Fruit fly (Drosophila melanogaster) whole organism, embryonic: ENCODE results near the gene CG5381.

Experiments
- BEAF-32 ChIP-seq: fragments of 200-800 bp; sonication (Bioruptor generic); optimal IDR thresholded peaks from 3 replicates; lab custom pipeline; 2017; ENCODE audit warnings: missing biosample characterization, missing genetic modification characterization, mild to moderate bottlenecking, moderate library complexity, missing genetic modification reagents
- CG10543 ChIP-seq: fragments of 200-800 bp; sonication (Bioruptor generic); optimal IDR thresholded peaks from 3 replicates; lab custom pipeline; 2017; ENCODE audit warnings: missing biosample characterization, mild to moderate bottlenecking, missing genetic modification characterization, moderate library complexity
- CG11085 ChIP-seq: fragments of 200-800 bp; sonication (Bioruptor generic); IDR thresholded peaks from 2 replicates; pipeline ENCODE4 v1.3.6; 2022; ENCODE audit warnings: missing biosample characterization, missing genetic modification characterization
- CG12769 ChIP-seq: fragments of 200-800 bp; sonication (Bioruptor generic); optimal IDR thresholded peaks from 2 replicates; lab custom pipeline; 2019; ENCODE audit warnings: missing biosample characterization, mild to moderate bottlenecking, missing genetic modification characterization, moderate library complexity
- CG14710 ChIP-seq: fragments of 200-800 bp; sonication (Bioruptor generic); optimal IDR thresholded peaks from 3 replicates; lab custom pipeline; 2019; ENCODE audit warnings: missing biosample characterization, mild to moderate bottlenecking, missing genetic modification characterization, moderate library complexity
- CG14965 ChIP-seq: fragments of 200-800 bp; sonication (Bioruptor generic); optimal IDR thresholded peaks from 2 replicates; lab custom pipeline; 2016; ENCODE audit warnings: missing biosample characterization, missing genetic modification characterization, borderline replicate concordance
- CG17186 ChIP-seq: fragments of 200-800 bp; sonication (Bioruptor generic); optimal IDR thresholded peaks from 3 replicates; lab custom pipeline; 2017; ENCODE audit warnings: missing biosample characterization, missing genetic modification reagents, missing genetic modification characterization
- CG2202 ChIP-seq: fragments of 200-800 bp; sonication (Bioruptor generic); optimal IDR thresholded peaks from 2 replicates; lab custom pipeline; 2018; ENCODE audit warnings: missing biosample characterization, mild to moderate bottlenecking, missing genetic modification characterization
- CG2678 ChIP-seq: fragments of 200-800 bp; sonication (Bioruptor generic); optimal IDR thresholded peaks from 3 replicates; lab custom pipeline; 2019; ENCODE audit warnings: missing biosample characterization, mild to moderate bottlenecking, missing genetic modification characterization, moderate library complexity
- CG2712 ChIP-seq: fragments of 200-800 bp; optimal IDR thresholded peaks from 3 replicates; lab custom pipeline; 2019; ENCODE audit warnings: missing biosample characterization, mild to moderate bottlenecking, missing genetic modification characterization, moderate library complexity
- CG30431 ChIP-seq: fragments of 200-800 bp; sonication (Bioruptor generic); optimal IDR thresholded peaks from 2 replicates; lab custom pipeline; 2017; ENCODE audit warnings: missing biosample characterization, missing genetic modification characterization
- CG34224 ChIP-seq: fragments of 200-800 bp; sonication (Bioruptor generic); IDR thresholded peaks from 3 replicates; pipeline ENCODE4 v1.3.6; 2022; ENCODE audit warnings: missing biosample characterization, missing genetic modification characterization; ENCODE audit not compliant: partially characterized antibody
- CG6765 ChIP-seq: fragments of 200-800 bp; sonication (Bioruptor generic); optimal IDR thresholded peaks from 3 replicates; lab custom pipeline; 2017; ENCODE audit warnings: missing biosample characterization, mild to moderate bottlenecking, missing genetic modification characterization
- CG6813 ChIP-seq: fragments of 200-800 bp; sonication (Bioruptor generic); optimal IDR thresholded peaks from 2 replicates; lab custom pipeline; 2017; ENCODE audit warnings: missing biosample characterization, missing genetic modification characterization, mild to moderate bottlenecking, moderate library complexity, missing genetic modification reagents
- CG9215 ChIP-seq: fragments of 200-800 bp; sonication (Bioruptor generic); IDR thresholded peaks from 2 replicates; pipeline ENCODE4 v1.3.6; 2022; ENCODE audit warnings: missing biosample characterization, missing genetic modification characterization
- CG9797 ChIP-seq: fragments of 200-800 bp; sonication (Bioruptor generic); optimal IDR thresholded peaks from 3 replicates; lab custom pipeline; 2018; ENCODE audit warnings: missing biosample characterization, mild to moderate bottlenecking, missing genetic modification characterization
- CTCF ChIP-seq: fragments of 200-800 bp; sonication (Bioruptor generic); optimal IDR thresholded peaks from 2 replicates; lab custom pipeline; 2017; ENCODE audit warnings: missing biosample characterization, mild to moderate bottlenecking, missing genetic modification characterization, moderate library complexity
- Dp ChIP-seq: fragments of 200-800 bp; sonication (Bioruptor generic); optimal IDR thresholded peaks from 2 replicates; lab custom pipeline; 2018; ENCODE audit warnings: missing biosample characterization, mild to moderate bottlenecking, missing genetic modification characterization, moderate library complexity
- E2f2 ChIP-seq: fragments of 200-800 bp; sonication (Bioruptor generic); IDR thresholded peaks from 2 replicates; pipeline ENCODE4 v1.3.6; 2022; ENCODE audit warnings: missing biosample characterization, missing genetic modification characterization
- Ets97D ChIP-seq: fragments of 200-800 bp; sonication (Bioruptor generic); optimal IDR thresholded peaks from 3 replicates; lab custom pipeline; 2016; ENCODE audit warnings: missing biosample characterization, missing genetic modification characterization
- Fer2 ChIP-seq: fragments of 200-800 bp; sonication (Bioruptor generic); optimal IDR thresholded peaks from 2 replicates; lab custom pipeline; 2018; ENCODE audit warnings: missing biosample characterization, mild to moderate bottlenecking, missing genetic modification characterization, moderate library complexity
- H15 ChIP-seq: fragments of 200-800 bp; sonication (Bioruptor generic); IDR thresholded peaks from 3 replicates; pipeline ENCODE4 v1.3.6; 2022; ENCODE audit warnings: missing biosample characterization, missing genetic modification characterization
- H2.0 ChIP-seq: fragments of 200-800 bp; sonication (Bioruptor generic); IDR thresholded peaks from 2 replicates; pipeline ENCODE4 v1.3.6; 2022; ENCODE audit warnings: missing biosample characterization, missing genetic modification characterization
- Hr39 ChIP-seq: fragments of >200 bp; optimal IDR thresholded peaks from 2 replicates; lab custom pipeline; 2017
- MBD-R2 ChIP-seq: fragments of 200-800 bp; sonication (Bioruptor generic); IDR thresholded peaks from 2 replicates; pipeline ENCODE4 v1.3.6; 2022; ENCODE audit warnings: missing biosample characterization, missing genetic modification characterization
- Pdp1 ChIP-seq, 2 experiments: fragments of 200-800 bp; sonication (Bioruptor generic); optimal IDR thresholded peaks; 3 replicates each; lab custom pipeline; 2016; ENCODE audit warnings: missing biosample characterization in 2 of 2, missing genetic modification characterization in 2 of 2, mild to moderate bottlenecking in 1 of 2, moderate library complexity in 1 of 2
- Poxn ChIP-seq: fragments of 200-800 bp; sonication (Bioruptor generic); IDR thresholded peaks from 2 replicates; pipeline ENCODE4 v1.3.6; 2022; ENCODE audit warnings: missing biosample characterization, missing genetic modification characterization
- Side ChIP-seq: fragments of 200-800 bp; sonication (Bioruptor generic); optimal IDR thresholded peaks from 2 replicates; lab custom pipeline; 2016; ENCODE audit warnings: missing biosample characterization, missing genetic modification characterization
- Six4 ChIP-seq: fragments of 200-800 bp; sonication (Bioruptor generic); optimal IDR thresholded peaks from 2 replicates; lab custom pipeline; 2016; ENCODE audit warnings: missing biosample characterization, missing genetic modification characterization
- Stat92E ChIP-seq, 3 experiments: fragments of >200 bp in 2 of 3; fragments of 200-800 bp in 1 of 3; sonication (Bioruptor generic) in 1 of 3; optimal IDR thresholded peaks; 2 replicates each; lab custom pipeline; 2017 to 2019; ENCODE audit warnings: missing biosample characterization in 3 of 3, missing genetic modification characterization in 3 of 3, mild to moderate bottlenecking in 1 of 3, moderate library complexity in 1 of 3
- Xrp1 ChIP-seq: fragments of 200-800 bp; sonication (Bioruptor generic); IDR thresholded peaks from 2 replicates; pipeline ENCODE4 v1.3.6; 2022; ENCODE audit warnings: missing biosample characterization, missing genetic modification characterization
- bowl ChIP-seq: fragments of 200-800 bp; sonication (Bioruptor generic); IDR thresholded peaks from 2 replicates; pipeline ENCODE4 v1.3.6; 2022; ENCODE audit warnings: missing biosample characterization, missing genetic modification characterization
- cato ChIP-seq: fragments of 200-800 bp; sonication (Bioruptor generic); optimal IDR thresholded peaks from 2 replicates; lab custom pipeline; 2016; ENCODE audit warnings: missing biosample characterization, missing genetic modification characterization, borderline replicate concordance
- chinmo ChIP-seq: fragments of 200-800 bp; sonication (Bioruptor generic); IDR thresholded peaks from 4 replicates; pipeline ENCODE4 v1.3.6; 2022; ENCODE audit warnings: missing biosample characterization, missing genetic modification characterization; ENCODE audit not compliant: partially characterized antibody
- crp ChIP-seq, 2 experiments: fragments of 200-800 bp; sonication (Bioruptor generic); optimal IDR thresholded peaks; 2 replicates in 1 of 2; 3 replicates in 1 of 2; lab custom pipeline; 2017; ENCODE audit warnings: missing biosample characterization in 2 of 2, missing genetic modification characterization in 2 of 2, mild to moderate bottlenecking in 1 of 2, moderate library complexity in 1 of 2
- dmrt99B ChIP-seq: fragments of 200-800 bp; sonication (Bioruptor generic); optimal IDR thresholded peaks from 2 replicates; lab custom pipeline; 2018; ENCODE audit warnings: missing biosample characterization, mild to moderate bottlenecking, missing genetic modification characterization, moderate library complexity
- ftz-f1 ChIP-seq: fragments of 200-800 bp; sonication (Bioruptor generic); optimal IDR thresholded peaks from 2 replicates; lab custom pipeline; 2016; ENCODE audit warnings: missing biosample characterization, missing genetic modification characterization
- gfzf ChIP-seq: fragments of 200-800 bp; sonication (Bioruptor generic); optimal IDR thresholded peaks from 2 replicates; lab custom pipeline; 2016; ENCODE audit warnings: missing biosample characterization, mild to moderate bottlenecking, missing genetic modification characterization, moderate library complexity
- gsb-n ChIP-seq: fragments of 200-800 bp; sonication (Bioruptor generic); optimal IDR thresholded peaks from 3 replicates; lab custom pipeline; 2018; ENCODE audit warnings: missing biosample characterization, mild to moderate bottlenecking, missing genetic modification characterization
- ham ChIP-seq: fragments of 200-800 bp; sonication (Bioruptor generic); IDR thresholded peaks from 2 replicates; pipeline ENCODE4 v1.3.6; 2022; ENCODE audit warnings: missing biosample characterization, missing genetic modification characterization
- ken ChIP-seq: fragments of 200-800 bp; sonication (Bioruptor generic); IDR thresholded peaks from 3 replicates; pipeline ENCODE4 v1.3.6; 2022; ENCODE audit warnings: missing biosample characterization, missing genetic modification characterization
- nau ChIP-seq: fragments of 200-800 bp; sonication (Bioruptor generic); optimal IDR thresholded peaks from 3 replicates; lab custom pipeline; 2017; ENCODE audit warnings: missing biosample characterization, mild to moderate bottlenecking, missing genetic modification characterization, missing genetic modification reagents
- nerfin-1 ChIP-seq: fragments of 200-800 bp; sonication (Bioruptor generic); optimal IDR thresholded peaks from 3 replicates; lab custom pipeline; 2019; ENCODE audit warnings: missing biosample characterization, mild to moderate bottlenecking, missing genetic modification characterization, moderate library complexity
- pb ChIP-seq: fragments of 200-800 bp; sonication (Bioruptor generic); optimal IDR thresholded peaks from 3 replicates; lab custom pipeline; 2016; ENCODE audit warnings: missing biosample characterization, missing genetic modification characterization
- pzg ChIP-seq: fragments of 200-800 bp; sonication (Bioruptor generic); optimal IDR thresholded peaks from 3 replicates; lab custom pipeline; 2018; ENCODE audit warnings: missing biosample characterization, mild to moderate bottlenecking, missing genetic modification characterization, moderate library complexity
- scrt ChIP-seq: fragments of 200-800 bp; sonication (Bioruptor generic); optimal IDR thresholded peaks from 2 replicates; lab custom pipeline; 2018; ENCODE audit warnings: missing biosample characterization, mild to moderate bottlenecking, missing genetic modification characterization, moderate library complexity
- sd ChIP-seq: fragments of 200-800 bp; sonication (Bioruptor generic); optimal IDR thresholded peaks from 3 replicates; lab custom pipeline; 2018; ENCODE audit warnings: missing biosample characterization, mild to moderate bottlenecking, missing genetic modification characterization, moderate library complexity
- sens ChIP-seq: fragments of 200-800 bp; sonication (Bioruptor generic); peaks from one replicate; lab custom pipeline; 2016; ENCODE audit warnings: missing biosample characterization, missing genetic modification characterization
- stwl ChIP-seq: fragments of 200-800 bp; sonication (Bioruptor generic); optimal IDR thresholded peaks from 3 replicates; lab custom pipeline; 2018; ENCODE audit warnings: missing biosample characterization, mild to moderate bottlenecking, missing genetic modification characterization, moderate library complexity
- unpg ChIP-seq: fragments of 200-800 bp; sonication (Bioruptor generic); optimal IDR thresholded peaks from 3 replicates; lab custom pipeline; 2018; ENCODE audit warnings: missing biosample characterization, mild to moderate bottlenecking, missing genetic modification characterization, moderate library complexity

CG5381 gene

DNA sequence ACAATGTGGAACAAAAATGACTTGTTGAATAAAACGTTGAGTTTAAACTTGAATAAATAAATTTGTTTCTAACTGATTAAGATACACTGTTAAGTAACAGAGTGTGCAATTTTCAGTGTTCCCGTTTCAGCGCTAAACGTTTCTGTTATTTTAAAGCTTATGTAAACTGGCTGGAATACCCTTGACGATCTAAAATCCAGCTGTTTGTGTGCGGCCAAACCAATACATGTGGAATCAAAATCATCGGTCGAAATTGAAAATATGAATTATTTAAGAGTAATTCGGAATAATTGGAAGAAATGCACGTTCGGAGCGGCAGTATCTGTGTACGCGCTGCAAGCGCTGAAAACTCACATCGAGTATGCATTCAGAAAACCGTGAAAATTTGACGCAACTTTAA lies 53.0 kb downstream of the CG5381 start, which contains the start of gene Mulk (continued):
- TF ChIP-seq H15 (GFP tag; lab: Robert Waterston, UW) (no peak), CG14710 (tag; lab: Kevin White, UChicago) (no peak), H2.0 (GFP tag; lab: Robert Waterston, UW) (no peak), stwl (tag; lab: Kevin White, UChicago) (peak; percentile 36), CG17186 (GFP tag; lab: Kevin White, UChicago) (no peak), CG30431 (no peak), ken (GFP tag; lab: Robert Waterston, UW) (no peak), CG11085 (GFP tag; lab: Robert Waterston, UW) (no peak), Poxn (no peak), Stat92E (GFP tag; optimal IDR thresholded peaks at IDR 0.05; lab: Kevin White, UChicago) (no peak), dmrt99B (tag; lab: Kevin White, UChicago) (no peak), crp (GFP tag; optimal IDR thresholded peaks at IDR 0.05; lab: Kevin White, UChicago) (peak; percentile 0 to 84)

dm6 chr2L:10268688-10269087 lies 54.2 kb downstream of the CG5381 start, which contains the start of gene CG4957:
Gene CG4957, plus strand, starts transcription at chr2L:10268872.
- TF ChIP-seq Pdp1 (GFP tag; optimal IDR thresholded peaks at IDR 0.05; lab: Kevin White, UChicago), result peak in 1 of 2 experiments; percentile 78
- 0 out of 4 replicates have a peak, but pooled peaks have one; percentile 25 for TF ChIP-seq chinmo (GFP tag; lab: Robert Waterston, UW)
- TF ChIP-seq gsb-n (tag; lab: Kevin White, UChicago), result no peak
- no peak for TF ChIP-seq CG6765 (GFP tag; lab: Kevin White, UChicago)
- TF ChIP-seq E2f2 (GFP tag; lab: Robert Waterston, UW), result peak; percentile 46
- TF ChIP-seq CG2202 (tag; lab: Kevin White, UChicago), result no peak
- no peak for TF ChIP-seq pb
- TF ChIP-seq CG2712, result no peak
- TF ChIP-seq pzg (GFP tag; lab: Kevin White, UChicago), result peak; percentile 33
- no peak for TF ChIP-seq Fer2 (tag; lab: Kevin White, UChicago)
- TF ChIP-seq CTCF, result no peak
- TF ChIP-seq Hr39, result no peak
- no peak for TF ChIP-seq scrt
- TF ChIP-seq ham (GFP tag; lab: Robert Waterston, UW), result no peak
- TF ChIP-seq nau (GFP tag; lab: Kevin White, UChicago), result no peak
- TF ChIP-seq Six4 (GFP tag; lab: Kevin White, UChicago), result no peak
- no peak for TF ChIP-seq CG6813 (GFP tag; lab: Kevin White, UChicago)
- peak; percentile 53 for TF ChIP-seq sens (GFP tag; lab: Kevin White, UChicago)
- TF ChIP-seq bowl (GFP tag; lab: Robert Waterston, UW), result no peak
- no peak for TF ChIP-seq CG14965 (GFP tag; lab: Kevin White, UChicago)
- peak; percentile 9 for TF ChIP-seq nerfin-1
- peak; percentile 30 for TF ChIP-seq CG9797 (GFP tag; lab: Kevin White, UChicago)
- TF ChIP-seq CG9215 (GFP tag; lab: Robert Waterston, UW), result no peak
- TF ChIP-seq MBD-R2 (GFP tag; lab: Robert Waterston, UW), result peak; percentile 52
- 0 out of 3 replicates have a peak, but pooled peaks have one; percentile 14 for TF ChIP-seq CG34224 (GFP tag; lab: Robert Waterston, UW)
- TF ChIP-seq ftz-f1, result no peak
- TF ChIP-seq sd (tag; lab: Kevin White, UChicago), result peak; percentile 79
- TF ChIP-seq Dp (GFP tag; lab: Kevin White, UChicago), result peak; percentile 18
- no peak for TF ChIP-seq BEAF-32
- no peak for TF ChIP-seq CG12769 (tag; lab: Kevin White, UChicago)
- TF ChIP-seq unpg, result no peak
- TF ChIP-seq stwl (tag; lab: Kevin White, UChicago), result peak; percentile 30
- peak; percentile 14 for TF ChIP-seq Ets97D (GFP tag; lab: Kevin White, UChicago)
- peak; percentile 70 for TF ChIP-seq gfzf
- TF ChIP-seq Side (GFP tag; lab: Kevin White, UChicago), result no peak
- TF ChIP-seq CG2678 (tag; lab: Kevin White, UChicago), result no peak
- no peak for TF ChIP-seq cato (GFP tag; lab: Kevin White, UChicago)
- no peak for TF ChIP-seq CG10543 (GFP tag; lab: Kevin White, UChicago)
- no peak for TF ChIP-seq Xrp1 (GFP tag; lab: Robert Waterston, UW)
